Fruit fly (Drosophila melanogaster) whole organism, embryonic: ENCODE results near the gene Muc30E.

Source experiments
- ATbp ChIP-seq: fragments of 200-800 bp; sonication (Bioruptor generic); optimal IDR thresholded peaks from 2 replicates; lab custom pipeline; 2017; ENCODE audit warnings: missing biosample characterization, mild to moderate bottlenecking, missing genetic modification characterization, missing genetic modification reagents
- Aef1 ChIP-seq: fragments of 200-800 bp; sonication (Bioruptor generic); IDR thresholded peaks from 3 replicates; pipeline ENCODE4 v1.3.6; 2022; ENCODE audit warnings: missing biosample characterization, missing genetic modification characterization
- CG10543 ChIP-seq: fragments of 200-800 bp; sonication (Bioruptor generic); optimal IDR thresholded peaks from 3 replicates; lab custom pipeline; 2017; ENCODE audit warnings: missing biosample characterization, mild to moderate bottlenecking, missing genetic modification characterization, moderate library complexity
- CG10565 ChIP-seq: fragments of 200-800 bp; sonication (Bioruptor generic); optimal IDR thresholded peaks from 3 replicates; lab custom pipeline; 2016; ENCODE audit warnings: missing biosample characterization, mild to moderate bottlenecking, missing genetic modification characterization
- CG11504 ChIP-seq: fragments of 200-800 bp; sonication (Bioruptor generic); optimal IDR thresholded peaks from 3 replicates; lab custom pipeline; 2019; ENCODE audit warnings: missing biosample characterization, mild to moderate bottlenecking, missing genetic modification characterization, moderate library complexity
- CG14965 ChIP-seq: fragments of 200-800 bp; sonication (Bioruptor generic); optimal IDR thresholded peaks from 2 replicates; lab custom pipeline; 2016; ENCODE audit warnings: missing biosample characterization, missing genetic modification characterization, borderline replicate concordance
- CG15073 ChIP-seq: fragments of 200-800 bp; sonication (Bioruptor generic); optimal IDR thresholded peaks from 2 replicates; lab custom pipeline; 2016; ENCODE audit warnings: missing biosample characterization, missing genetic modification characterization
- CG1602 ChIP-seq: fragments of 200-800 bp; sonication (Bioruptor generic); optimal IDR thresholded peaks from 3 replicates; lab custom pipeline; 2016; ENCODE audit warnings: missing biosample characterization, missing genetic modification characterization
- CG16813 ChIP-seq: fragments of 200-800 bp; sonication (Bioruptor generic); IDR thresholded peaks from 3 replicates; pipeline ENCODE4 v1.3.6; 2022; ENCODE audit warnings: missing biosample characterization, missing genetic modification characterization; ENCODE audit not compliant: partially characterized antibody
- CG17802 ChIP-seq: fragments of 200-800 bp; sonication (Bioruptor generic); optimal IDR thresholded peaks from 2 replicates; lab custom pipeline; 2018; ENCODE audit warnings: missing biosample characterization, mild to moderate bottlenecking, missing genetic modification characterization, moderate library complexity
- CG18599 ChIP-seq: fragments of 200-800 bp; sonication (Bioruptor generic); optimal IDR thresholded peaks from 3 replicates; lab custom pipeline; 2017; ENCODE audit warnings: missing biosample characterization, missing genetic modification characterization, mild to moderate bottlenecking, moderate library complexity, missing genetic modification reagents
- CG2116 ChIP-seq: fragments of 200-800 bp; sonication (Bioruptor generic); optimal IDR thresholded peaks from 3 replicates; lab custom pipeline; 2018; ENCODE audit warnings: missing biosample characterization, mild to moderate bottlenecking, missing genetic modification characterization
- CG4854 ChIP-seq: fragments of 200-800 bp; sonication (Bioruptor generic); optimal IDR thresholded peaks from 2 replicates; lab custom pipeline; 2016; ENCODE audit warnings: missing biosample characterization, missing genetic modification characterization, inconsistent platforms
- CG6254 ChIP-seq: fragments of 200-800 bp; sonication (Bioruptor generic); optimal IDR thresholded peaks from 3 replicates; lab custom pipeline; 2017; ENCODE audit warnings: mild to moderate bottlenecking, missing biosample characterization, missing genetic modification reagents, missing genetic modification characterization
- CG7372 ChIP-seq: fragments of 200-800 bp; sonication (Bioruptor generic); IDR thresholded peaks from 2 replicates; pipeline ENCODE4 v1.3.6; 2022; ENCODE audit warnings: missing biosample characterization, missing genetic modification characterization
- CG9215 ChIP-seq: fragments of 200-800 bp; sonication (Bioruptor generic); IDR thresholded peaks from 2 replicates; pipeline ENCODE4 v1.3.6; 2022; ENCODE audit warnings: missing biosample characterization, missing genetic modification characterization
- CrebB ChIP-seq: fragments of 200-800 bp; sonication (Bioruptor generic); optimal IDR thresholded peaks from 3 replicates; lab custom pipeline; 2018; ENCODE audit warnings: missing biosample characterization, mild to moderate bottlenecking, missing genetic modification characterization
- Deaf1 ChIP-seq: fragments of 200-800 bp; optimal IDR thresholded peaks from 3 replicates; lab custom pipeline; 2019; ENCODE audit warnings: missing biosample characterization, mild to moderate bottlenecking, missing genetic modification characterization, moderate library complexity
- Ets65A ChIP-seq: fragments of 200-800 bp; sonication (Bioruptor generic); peaks from one replicate; lab custom pipeline; 2016; ENCODE audit warnings: missing biosample characterization, missing genetic modification characterization
- Ets97D ChIP-seq: fragments of 200-800 bp; sonication (Bioruptor generic); optimal IDR thresholded peaks from 3 replicates; lab custom pipeline; 2016; ENCODE audit warnings: missing biosample characterization, missing genetic modification characterization
- Fer1 ChIP-seq: fragments of 200-800 bp; sonication (Bioruptor generic); optimal IDR thresholded peaks from 2 replicates; lab custom pipeline; 2017; ENCODE audit warnings: missing biosample characterization, mild to moderate bottlenecking, missing genetic modification characterization
- HLH3B ChIP-seq: fragments of 200-800 bp; sonication (Bioruptor generic); IDR thresholded peaks from 2 replicates; pipeline ENCODE4 v1.3.6; 2022; ENCODE audit warnings: missing biosample characterization, missing genetic modification characterization
- HLHmδ ChIP-seq: fragments of 200-800 bp; sonication (Bioruptor generic); optimal IDR thresholded peaks from 2 replicates; lab custom pipeline; 2018; ENCODE audit warnings: missing biosample characterization, mild to moderate bottlenecking, missing genetic modification characterization, moderate library complexity
- Nf-YB ChIP-seq: fragments of 200-800 bp; sonication (Bioruptor generic); optimal IDR thresholded peaks from 3 replicates; lab custom pipeline; 2019; ENCODE audit warnings: missing biosample characterization, mild to moderate bottlenecking, missing genetic modification characterization, moderate library complexity
- Oaz ChIP-seq: fragments of 200-800 bp; sonication (Bioruptor generic); IDR thresholded peaks from 2 replicates; pipeline ENCODE4 v1.3.6; 2022; ENCODE audit warnings: missing biosample characterization, missing genetic modification characterization
- Optix ChIP-seq: fragments of 200-800 bp; sonication (Bioruptor generic); IDR thresholded peaks from 3 replicates; pipeline ENCODE4 v1.3.6; 2022; ENCODE audit warnings: missing biosample characterization, missing genetic modification characterization
- Trl ChIP-seq, 3 experiments: fragments of >200 bp in 2 of 3; fragments of 200-800 bp in 1 of 3; sonication (Bioruptor generic) in 1 of 3; optimal IDR thresholded peaks; 2 replicates in 1 of 3; 3 replicates in 2 of 3; lab custom pipeline; 2016 to 2017; ENCODE audit warnings: missing biosample characterization in 1 of 3, missing genetic modification characterization in 1 of 3
- abd-A ChIP-seq: fragments of 200-800 bp; sonication (Bioruptor generic); optimal IDR thresholded peaks from 3 replicates; lab custom pipeline; 2019; ENCODE audit warnings: missing biosample characterization, mild to moderate bottlenecking, missing genetic modification characterization, moderate library complexity
- ash1 ChIP-seq: fragments of 200-800 bp; sonication (Bioruptor generic); optimal IDR thresholded peaks from 2 replicates; lab custom pipeline; 2018; ENCODE audit warnings: missing biosample characterization, mild to moderate bottlenecking, missing genetic modification characterization
- az2 ChIP-seq: fragments of 200-800 bp; sonication (Bioruptor generic); optimal IDR thresholded peaks from 3 replicates; lab custom pipeline; 2016; ENCODE audit warnings: missing biosample characterization, missing genetic modification characterization
- bcd ChIP-seq: fragments of 200-800 bp; sonication (Bioruptor generic); optimal IDR thresholded peaks from 2 replicates; lab custom pipeline; 2017; ENCODE audit warnings: missing biosample characterization, mild to moderate bottlenecking, missing genetic modification characterization
- cg ChIP-seq: fragments of 200-800 bp; sonication (Bioruptor generic); optimal IDR thresholded peaks from 3 replicates; lab custom pipeline; 2019; ENCODE audit warnings: missing biosample characterization, mild to moderate bottlenecking, missing genetic modification characterization, moderate library complexity
- da ChIP-seq: fragments of 200-800 bp; sonication (Bioruptor generic); optimal IDR thresholded peaks from 2 replicates; lab custom pipeline; 2016; ENCODE audit warnings: missing biosample characterization, missing genetic modification characterization
- dan ChIP-seq: fragments of 200-800 bp; sonication (Bioruptor generic); IDR thresholded peaks from 2 replicates; pipeline ENCODE4 v1.3.6; 2022; ENCODE audit warnings: missing biosample characterization, missing genetic modification characterization
- dati ChIP-seq: fragments of 200-800 bp; sonication (Bioruptor generic); IDR thresholded peaks from 2 replicates; pipeline ENCODE4 v1.3.6; 2022; ENCODE audit warnings: missing biosample characterization, missing genetic modification characterization
- esg ChIP-seq: fragments of 200-800 bp; sonication (Bioruptor generic); conservative IDR thresholded peaks from 2 replicates; pipeline ENCODE4 v1.3.6; 2022; ENCODE audit warnings: missing biosample characterization, missing genetic modification characterization
- hb ChIP-seq: fragments of 200-800 bp; sonication (Bioruptor generic); IDR thresholded peaks from 3 replicates; pipeline ENCODE4 v1.3.6; 2022; ENCODE audit warnings: missing biosample characterization, missing genetic modification characterization; ENCODE audit not compliant: partially characterized antibody
- hth ChIP-seq: fragments of >200 bp; optimal IDR thresholded peaks from 2 replicates; lab custom pipeline; 2017; ENCODE audit warnings: inconsistent platforms
- kay ChIP-seq: fragments of 200-800 bp; sonication (Bioruptor generic); optimal IDR thresholded peaks from 2 replicates; lab custom pipeline; 2016; ENCODE audit warnings: missing biosample characterization, missing genetic modification characterization
- knrl ChIP-seq: fragments of 200-800 bp; sonication (Bioruptor generic); IDR thresholded peaks from 3 replicates; pipeline ENCODE4 v1.3.6; 2022; ENCODE audit warnings: missing biosample characterization, missing genetic modification characterization; ENCODE audit not compliant: partially characterized antibody
- lov ChIP-seq, 2 experiments: fragments of 200-800 bp in 1 of 2; fragments of >200 bp in 1 of 2; sonication (Bioruptor generic) in 1 of 2; IDR thresholded peaks in 1 of 2; optimal IDR thresholded peaks in 1 of 2; 2 replicates in 1 of 2; 3 replicates in 1 of 2; pipeline versions ENCODE4 v1.3.6 to Lab custom; 2017 to 2022; ENCODE audit warnings: missing biosample characterization in 1 of 2, missing genetic modification characterization in 1 of 2
- mirr ChIP-seq: fragments of 200-800 bp; sonication (Bioruptor generic); optimal IDR thresholded peaks from 3 replicates; lab custom pipeline; 2018; ENCODE audit warnings: missing biosample characterization, mild to moderate bottlenecking, missing genetic modification characterization
- nerfin-1 ChIP-seq: fragments of 200-800 bp; sonication (Bioruptor generic); optimal IDR thresholded peaks from 3 replicates; lab custom pipeline; 2019; ENCODE audit warnings: missing biosample characterization, mild to moderate bottlenecking, missing genetic modification characterization, moderate library complexity
- scrt ChIP-seq: fragments of 200-800 bp; sonication (Bioruptor generic); optimal IDR thresholded peaks from 2 replicates; lab custom pipeline; 2018; ENCODE audit warnings: missing biosample characterization, mild to moderate bottlenecking, missing genetic modification characterization, moderate library complexity
- sd ChIP-seq: fragments of 200-800 bp; sonication (Bioruptor generic); optimal IDR thresholded peaks from 3 replicates; lab custom pipeline; 2018; ENCODE audit warnings: missing biosample characterization, mild to moderate bottlenecking, missing genetic modification characterization, moderate library complexity
- sqz ChIP-seq: fragments of 200-800 bp; sonication (Bioruptor generic); optimal IDR thresholded peaks from 3 replicates; lab custom pipeline; 2018; ENCODE audit warnings: missing biosample characterization, mild to moderate bottlenecking, missing genetic modification characterization
- ssp ChIP-seq: fragments of 200-800 bp; sonication (Bioruptor generic); IDR thresholded peaks from 2 replicates; pipeline ENCODE4 v1.3.6; 2022; ENCODE audit warnings: missing biosample characterization, missing genetic modification characterization
- unc-4 ChIP-seq: fragments of 200-800 bp; sonication (Bioruptor generic); IDR thresholded peaks from 2 replicates; pipeline ENCODE4 v1.3.6; 2022; ENCODE audit warnings: missing biosample characterization, missing genetic modification characterization; ENCODE audit not compliant: partially characterized antibody

Muc30E gene

DNA sequence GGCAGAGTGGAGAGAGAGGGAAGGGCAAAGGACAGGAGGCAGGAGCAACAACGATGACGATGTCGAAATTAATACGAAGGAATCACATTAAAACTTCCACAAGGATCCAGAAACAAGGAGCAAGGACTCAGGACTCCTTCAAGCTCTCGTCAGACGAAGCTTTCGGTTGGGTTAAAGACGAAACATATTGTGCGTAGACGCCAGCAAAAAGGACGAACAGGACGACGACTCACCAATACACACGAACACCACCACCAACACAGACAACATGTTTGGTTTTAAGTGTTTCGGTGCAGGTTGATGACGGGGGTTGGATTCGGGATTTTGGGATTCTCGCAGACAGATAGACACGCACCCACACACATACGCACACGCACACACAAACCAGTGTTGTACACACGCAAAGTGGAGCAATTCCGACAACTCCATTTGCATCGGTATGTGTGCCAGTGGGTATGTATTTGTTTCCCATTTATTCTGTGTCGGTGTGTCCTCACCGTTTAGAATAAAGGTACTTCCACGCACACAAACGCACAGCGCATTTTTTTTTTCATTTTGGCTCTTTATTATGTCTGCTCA, 20.4 kb downstream of the Muc30E start:
- no peak for TF ChIP-seq Optix (GFP tag; lab: Robert Waterston, UW)
- no peak for TF ChIP-seq dan (GFP tag; lab: Robert Waterston, UW)
- peak; percentile 68 for TF ChIP-seq Deaf1
- no peak for TF ChIP-seq CG7372 (GFP tag; lab: Robert Waterston, UW)
- TF ChIP-seq HLHmδ (GFP tag; lab: Kevin White, UChicago), result no peak
- no peak for TF ChIP-seq CG6254 (GFP tag; lab: Kevin White, UChicago)
- TF ChIP-seq dati, result 0 out of 2 replicates have a peak, but pooled peaks have one; percentile 8
- peak; percentile 60 for TF ChIP-seq cg (GFP tag; lab: Kevin White, UChicago)
- TF ChIP-seq knrl (GFP tag; lab: Robert Waterston, UW), result 0 out of 3 replicates have a peak, but pooled peaks have one; percentile 11
- peak in 1 of 2 experiments; percentile 7 for TF ChIP-seq Trl (optimal IDR thresholded peaks at IDR 0.05; lab: Kevin White, UChicago)
- TF ChIP-seq Trl (GFP tag; optimal IDR thresholded peaks at IDR 0.05; lab: Kevin White, UChicago), result no peak
- peak; percentile 26 for TF ChIP-seq CG10543 (GFP tag; lab: Kevin White, UChicago)
- no peak for TF ChIP-seq Ets97D (GFP tag; lab: Kevin White, UChicago)
- TF ChIP-seq Ets65A, result peak; percentile 31
- TF ChIP-seq scrt (GFP tag; lab: Kevin White, UChicago), result peak; percentile 18
- TF ChIP-seq CG4854, result no peak
- no peak for TF ChIP-seq ash1 (GFP tag; lab: Kevin White, UChicago)
- no peak for TF ChIP-seq CG2116 (GFP tag; lab: Kevin White, UChicago)
- peak; percentile 58 for TF ChIP-seq mirr (GFP tag; lab: Kevin White, UChicago)
- TF ChIP-seq sqz (GFP tag; lab: Kevin White, UChicago), result peak; percentile 5
- peak; percentile 74 for TF ChIP-seq nerfin-1 (tag; lab: Kevin White, UChicago)
- peak; percentile 86 for TF ChIP-seq abd-A

DNA sequence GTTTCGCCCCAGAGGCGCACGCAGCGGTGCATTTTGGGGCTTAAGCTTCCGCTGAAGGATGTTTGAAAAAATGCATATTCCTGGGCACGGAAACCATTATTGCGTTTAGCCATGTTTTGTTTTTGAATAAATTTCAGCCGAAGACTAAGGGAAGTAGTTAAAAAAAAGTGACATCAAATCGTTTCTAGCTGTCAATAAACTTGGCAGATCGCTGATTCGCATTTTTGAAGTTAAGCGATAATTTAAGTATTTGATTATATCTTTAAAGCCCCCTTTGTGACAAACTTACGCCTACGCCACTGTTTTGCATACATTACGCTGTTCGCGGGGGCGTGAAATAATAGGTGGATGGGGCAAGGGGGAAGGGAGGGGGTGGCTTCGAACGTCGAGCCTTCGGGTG, 38.6 kb downstream of the Muc30E start:
- 0 out of 3 replicates have a peak, but pooled peaks have one; percentile 15 for TF ChIP-seq Aef1
- 0 out of 2 replicates have a peak, but pooled peaks have one; percentile 26 for TF ChIP-seq CG9215
- no peak for TF ChIP-seq lov (optimal IDR thresholded peaks at IDR 0.05; lab: Kevin White, UChicago)
- no peak for TF ChIP-seq lov (GFP tag; IDR thresholded peaks at IDR 0.05; lab: Robert Waterston, UW)
- TF ChIP-seq ssp (GFP tag; lab: Robert Waterston, UW), result no peak
- TF ChIP-seq Nf-YB, result no peak
- TF ChIP-seq hth, result no peak
- TF ChIP-seq CG18599, result peak; percentile 79
- no peak for TF ChIP-seq HLH3B
- TF ChIP-seq CG15073 (GFP tag; lab: Kevin White, UChicago), result no peak
- TF ChIP-seq CG10565 (GFP tag; lab: Kevin White, UChicago), result no peak
- no peak for TF ChIP-seq unc-4
- peak; percentile 2 for TF ChIP-seq ATbp (GFP tag; lab: Kevin White, UChicago)
- peak; percentile 46 for TF ChIP-seq bcd (GFP tag; lab: Kevin White, UChicago)
- TF ChIP-seq esg (GFP tag; lab: Robert Waterston, UW), result no peak; the same call in 1 of the 2 replicates
- no peak for TF ChIP-seq sd (tag; lab: Kevin White, UChicago)
- no peak for TF ChIP-seq hb
- TF ChIP-seq az2 (GFP tag; lab: Kevin White, UChicago), result no peak
- TF ChIP-seq da (GFP tag; lab: Kevin White, UChicago), result no peak
- TF ChIP-seq CG11504 (tag; lab: Kevin White, UChicago), result peak; percentile 58
- TF ChIP-seq Oaz (GFP tag; lab: Robert Waterston, UW), result 0 out of 2 replicates have a peak, but pooled peaks have one; percentile 21
- no peak for TF ChIP-seq kay
- no peak for TF ChIP-seq CG17802 (tag; lab: Kevin White, UChicago)
- no peak for TF ChIP-seq CG16813 (GFP tag; lab: Robert Waterston, UW)
- no peak for TF ChIP-seq CG14965 (GFP tag; lab: Kevin White, UChicago)
- TF ChIP-seq CG1602 (GFP tag; lab: Kevin White, UChicago), result no peak
- TF ChIP-seq Fer1 (GFP tag; lab: Kevin White, UChicago), result peak; percentile 64
- no peak for TF ChIP-seq CrebB
